Worm (Caenorhabditis elegans) whole organism, midembryonic: ENCODE results near the gene acl-8.

Source experiments
- flt-1 ChIP-seq: fragments of 200-800 bp; sonication (Bioruptor generic); IDR thresholded peaks from 2 replicates; pipeline ENCODE4 v1.3.6; 2022; ENCODE audit warnings: missing genetic modification characterization, missing compliant biosample characterization
- med-1 ChIP-seq: sonication (generic microtip); optimal IDR thresholded peaks from 2 replicates; lab custom pipeline; 2017; ENCODE audit warnings: missing genetic modification characterization, mild to moderate bottlenecking, missing compliant biosample characterization, antibody characterized with exemption, missing genetic modification reagents; ENCODE audit not compliant: insufficient read depth
- ref-1 ChIP-seq: fragments of 200-800 bp; sonication (Bioruptor generic); conservative IDR thresholded peaks from 2 replicates; pipeline ENCODE4 v1.3.6; 2022; ENCODE audit warnings: missing genetic modification reagents, missing genetic modification characterization, missing compliant biosample characterization

DNA sequence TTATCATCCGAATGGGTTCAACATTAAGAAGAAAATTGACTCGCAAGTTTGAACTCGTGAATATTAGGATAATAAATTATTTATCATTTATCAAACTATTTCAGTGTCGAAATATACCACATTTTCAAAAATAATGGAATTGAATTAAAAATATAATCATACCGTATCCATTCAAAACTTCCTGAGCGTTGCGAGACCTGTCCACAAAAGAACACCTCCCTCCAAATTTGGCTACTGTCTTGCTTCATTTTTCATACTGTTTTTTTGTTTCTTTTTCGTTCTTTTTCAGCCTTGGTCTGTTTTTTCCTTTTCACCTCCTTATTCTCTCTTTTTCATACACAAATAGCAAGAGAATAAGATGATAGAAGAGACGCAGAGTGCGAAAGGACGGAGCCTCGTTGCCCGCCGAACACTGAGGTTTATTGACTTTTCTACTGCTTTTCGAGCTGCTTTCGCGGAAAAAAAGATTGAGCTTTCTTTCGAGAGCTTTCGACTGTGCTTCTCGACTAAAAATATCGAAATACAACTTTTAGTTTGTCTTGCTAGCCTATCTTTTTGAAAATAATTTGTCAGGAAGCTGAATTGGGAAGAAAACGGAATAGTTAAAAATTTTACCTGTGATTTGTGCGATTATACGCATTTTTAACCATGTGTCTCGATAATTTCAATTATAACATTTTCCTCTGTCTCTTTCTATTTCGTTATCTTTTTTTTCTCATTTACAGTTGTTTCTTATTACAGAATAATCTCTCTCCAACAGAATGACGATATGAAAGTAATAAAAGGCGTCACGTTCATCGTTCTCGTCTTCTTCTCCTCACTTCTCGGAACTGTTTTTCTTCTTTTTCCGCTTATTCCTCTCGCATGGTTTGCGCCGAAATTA lies at the start of gene acl-8:
- no peak for TF ChIP-seq med-1
- TF ChIP-seq ref-1 (GFP tag; lab: Robert Waterston, UW): no peak
- no peak for TF ChIP-seq flt-1 (GFP tag; lab: Robert Waterston, UW)
